Fruit fly (Drosophila melanogaster) Kc167 (cell line): ENCODE data around the gene CG32795.

Source experiments
- Myc ChIP-seq: fragments of >200 bp; optimal IDR thresholded peaks from 2 replicates; lab custom pipeline; 2017; ENCODE audit warnings: missing external identifiers
- Sin3A ChIP-seq: fragments of >200 bp; optimal IDR thresholded peaks from 2 replicates; lab custom pipeline; 2018; ENCODE audit warnings: missing external identifiers
- h ChIP-seq: fragments of >200 bp; optimal IDR thresholded peaks from 3 replicates; lab custom pipeline; 2018; ENCODE audit warnings: missing external identifiers
- insv ChIP-seq: fragments of >200 bp; optimal IDR thresholded peaks from 3 replicates; lab custom pipeline; 2018; ENCODE audit warnings: missing external identifiers
- psq ChIP-seq: fragments of >200 bp; optimal IDR thresholded peaks from 2 replicates; lab custom pipeline; 2017; ENCODE audit warnings: missing external identifiers
- ttk ChIP-seq: sonication (Bioruptor generic); optimal IDR thresholded peaks from 2 replicates; lab custom pipeline; 2017; ENCODE audit warnings: missing external identifiers

Gene CG32795

dm6 chrX:2790055-2790617 lies at the start of gene CG32795:
Gene CG32795, minus strand, starts transcription at chrX:2790567.
- no peak for TF ChIP-seq h (lab: Kevin White, UChicago)
- no peak for TF ChIP-seq psq
- no peak for TF ChIP-seq Sin3A (lab: Kevin White, UChicago)
- no peak for TF ChIP-seq insv (lab: Kevin White, UChicago)

DNA sequence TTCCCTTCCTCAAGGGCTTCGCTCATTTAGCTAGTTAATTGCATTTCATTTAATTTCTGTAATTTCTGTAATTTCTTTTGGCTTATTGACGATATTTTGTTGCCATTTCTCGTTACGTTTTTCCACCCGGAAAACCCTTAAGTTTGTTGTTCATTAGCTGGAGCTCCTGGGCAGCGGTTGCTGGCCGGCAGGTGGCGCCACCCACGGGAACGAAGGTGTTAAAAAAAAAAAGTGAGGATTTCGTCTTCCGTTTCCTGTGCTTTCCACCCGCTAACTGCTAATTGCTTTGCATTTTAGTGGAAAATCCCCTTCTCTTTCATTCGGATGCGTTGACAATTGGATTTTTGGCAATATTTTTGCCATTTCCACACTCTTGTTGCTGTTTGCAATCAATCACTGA lies 24.1 kb upstream of the CG32795 start:
- TF ChIP-seq Sin3A (lab: Kevin White, UChicago), result no peak
- TF ChIP-seq ttk (lab: Kevin White, UChicago), result no peak
- TF ChIP-seq Myc, result no peak
- no peak for TF ChIP-seq h (lab: Kevin White, UChicago)
- no peak for TF ChIP-seq insv (lab: Kevin White, UChicago)
- no peak for TF ChIP-seq psq

DNA sequence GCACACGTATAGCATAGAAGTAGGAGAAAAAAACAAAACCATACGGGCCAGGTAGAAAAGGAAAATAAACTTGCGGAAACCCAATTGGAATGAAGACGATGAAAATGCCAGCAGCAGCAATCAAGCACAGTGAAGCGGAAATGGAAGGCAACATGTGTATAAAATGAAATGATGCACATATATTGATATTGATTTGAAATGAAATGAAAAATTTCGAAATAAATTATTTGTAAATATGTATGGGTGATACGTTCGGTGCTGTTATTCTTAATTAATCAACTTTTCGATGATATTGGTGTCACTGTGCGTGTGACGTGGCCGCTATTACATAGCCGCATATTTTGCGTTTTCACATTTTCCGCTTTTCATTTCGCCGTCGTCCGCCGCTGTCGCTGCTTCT lies 22.7 kb upstream of the CG32795 start:
- TF ChIP-seq ttk (lab: Kevin White, UChicago) (no peak), h (lab: Kevin White, UChicago) (no peak), Myc (no peak), psq (no peak), Sin3A (lab: Kevin White, UChicago) (no peak), insv (lab: Kevin White, UChicago) (no peak)

DNA sequence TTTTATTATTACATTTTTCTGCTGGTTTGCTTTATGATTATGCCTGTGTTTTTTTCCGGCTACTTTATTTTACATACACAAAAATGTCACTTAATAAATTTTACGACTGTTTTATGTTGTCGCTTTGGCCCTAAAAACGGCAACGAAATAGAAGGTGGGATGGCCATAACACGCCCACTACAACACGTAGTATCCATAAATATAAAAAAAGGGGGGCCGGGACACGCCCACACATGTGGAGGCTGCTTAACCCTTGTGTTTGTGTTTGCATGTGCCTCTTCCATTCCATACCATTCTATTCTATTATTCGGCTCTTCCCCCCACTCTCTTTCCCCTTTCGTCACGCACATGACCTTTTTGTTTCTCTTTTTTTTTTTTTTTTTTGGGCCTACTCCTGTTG lies 21.3 kb upstream of the CG32795 start:
- no peak for TF ChIP-seq ttk (lab: Kevin White, UChicago)
- no peak for TF ChIP-seq Sin3A (lab: Kevin White, UChicago)
- TF ChIP-seq psq, result no peak
- TF ChIP-seq h (lab: Kevin White, UChicago), result no peak
- no peak for TF ChIP-seq Myc
- no peak for TF ChIP-seq insv (lab: Kevin White, UChicago)

DNA sequence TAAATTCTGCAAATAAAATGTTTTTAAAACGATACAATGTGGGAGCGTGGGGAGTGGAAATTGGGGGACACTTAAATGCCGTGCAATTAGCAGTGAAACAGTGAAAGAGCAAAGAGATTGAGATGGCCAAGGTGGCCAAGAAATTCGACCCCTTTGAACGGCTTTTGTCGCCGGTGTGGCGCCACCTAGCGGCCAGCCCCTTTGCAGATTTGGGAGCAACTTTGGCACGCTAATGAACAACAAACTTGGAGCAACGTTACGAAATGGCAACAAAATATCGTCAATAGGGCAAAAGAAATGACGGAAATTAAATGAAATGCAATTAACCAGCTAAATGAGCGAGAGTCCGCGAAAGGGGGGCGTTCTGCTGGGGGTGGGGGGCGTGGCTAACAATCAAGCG lies 20.7 kb upstream of the CG32795 start:
- TF ChIP-seq h (lab: Kevin White, UChicago), result no peak
- TF ChIP-seq psq, result no peak
- TF ChIP-seq ttk (lab: Kevin White, UChicago), result no peak
- no peak for TF ChIP-seq insv (lab: Kevin White, UChicago)
- no peak for TF ChIP-seq Sin3A (lab: Kevin White, UChicago)
- no peak for TF ChIP-seq Myc

DNA sequence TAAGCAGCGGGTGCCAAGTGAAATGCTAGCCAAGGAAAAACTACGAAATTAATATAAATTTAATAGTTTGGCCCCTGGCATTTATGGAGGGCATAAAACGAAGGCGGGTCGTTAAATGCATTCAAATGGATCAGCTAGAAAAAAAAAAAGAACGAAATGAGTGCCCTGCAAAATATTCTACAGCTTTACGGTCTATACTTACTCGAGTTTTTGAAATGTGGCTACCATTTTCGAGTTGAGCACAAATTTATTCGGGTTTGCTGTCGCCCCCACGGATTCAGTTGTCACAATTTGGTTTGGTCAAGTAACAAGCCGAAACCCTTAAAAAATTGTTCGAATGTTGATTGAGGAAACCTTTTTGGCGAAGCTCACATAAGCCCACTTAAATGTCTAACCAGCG lies 19.2 kb upstream of the CG32795 start, which contains the start of gene CG12498:
Gene CG12498 (plus strand): TSS at position 301 of the 400 bp plus-strand sequence.
- TF ChIP-seq insv (lab: Kevin White, UChicago), result no peak
- TF ChIP-seq Sin3A (lab: Kevin White, UChicago), result no peak
- no peak for TF ChIP-seq psq
- no peak for TF ChIP-seq Myc
- TF ChIP-seq ttk (lab: Kevin White, UChicago), result no peak
- TF ChIP-seq h (lab: Kevin White, UChicago), result no peak

DNA sequence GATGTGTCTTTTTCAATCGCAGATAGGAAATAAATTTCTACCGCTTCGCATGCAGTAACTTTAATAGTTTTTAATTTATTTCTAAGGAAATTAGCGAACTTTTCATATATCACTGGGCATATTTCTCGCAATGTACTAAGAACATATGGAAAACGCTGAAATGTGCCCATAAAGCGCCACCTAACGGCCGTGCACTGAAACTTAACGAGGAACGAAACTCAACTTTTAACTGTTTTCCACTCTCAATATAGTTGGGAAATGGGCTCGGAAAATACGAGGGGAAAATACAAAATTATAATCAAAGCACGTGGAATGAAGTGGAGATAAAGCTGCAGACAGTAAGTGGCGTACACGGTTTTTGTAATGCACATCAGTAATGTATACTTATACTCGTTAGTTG lies 13.4 kb upstream of the CG32795 start:
- TF ChIP-seq Myc, result no peak

DNA sequence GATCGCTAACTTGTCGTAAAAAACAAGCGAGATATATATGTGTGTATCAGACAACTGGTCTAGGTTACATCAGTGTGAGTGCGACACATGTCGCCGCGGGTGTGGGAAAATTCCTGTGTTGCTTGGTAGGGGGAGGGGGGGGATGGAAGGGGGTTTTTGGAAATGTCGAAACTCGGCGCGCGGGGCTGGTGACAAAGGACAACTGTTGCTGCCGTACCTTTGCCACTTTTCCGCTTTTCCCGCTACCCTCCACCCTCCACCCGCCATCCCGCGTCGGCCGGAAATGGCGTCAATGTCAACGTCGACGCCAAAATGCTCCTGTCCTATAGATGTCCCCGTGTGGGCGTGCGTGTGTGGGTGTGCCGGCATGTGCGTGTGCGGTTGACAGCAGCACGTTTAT lies 12.6 kb upstream of the CG32795 start:
- TF ChIP-seq insv (lab: Kevin White, UChicago), result no peak
- TF ChIP-seq h (lab: Kevin White, UChicago), result no peak
- TF ChIP-seq Sin3A (lab: Kevin White, UChicago), result no peak
- TF ChIP-seq Myc, result no peak
- TF ChIP-seq psq, result no peak
- TF ChIP-seq ttk (lab: Kevin White, UChicago), result no peak

dm6 chrX:2796345-2797256 lies 6.2 kb upstream of the CG32795 start, which contains the start of gene w:
Gene w, minus strand, starts transcription at chrX:2796466.
- TF ChIP-seq Sin3A (lab: Kevin White, UChicago) (no peak), psq (no peak), ttk (lab: Kevin White, UChicago) (no peak), insv (lab: Kevin White, UChicago) (no peak), Myc (no peak), h (lab: Kevin White, UChicago) (no peak)

- TF ChIP-seq Myc (no peak), Sin3A (lab: Kevin White, UChicago) (no peak), ttk (lab: Kevin White, UChicago) (no peak), insv (lab: Kevin White, UChicago) (no peak), psq (no peak), h (lab: Kevin White, UChicago) (no peak)
Observed at dm6 chrX:2794876-2795275, 4.5 kb upstream of the CG32795 start.

dm6 chrX:2791898-2792297 lies 1.5 kb upstream of the CG32795 start:
- TF ChIP-seq h (lab: Kevin White, UChicago), result no peak
- TF ChIP-seq Sin3A (lab: Kevin White, UChicago), result no peak
- no peak for TF ChIP-seq insv (lab: Kevin White, UChicago)
- TF ChIP-seq psq, result no peak
- TF ChIP-seq Myc, result no peak
- no peak for TF ChIP-seq ttk (lab: Kevin White, UChicago)

DNA sequence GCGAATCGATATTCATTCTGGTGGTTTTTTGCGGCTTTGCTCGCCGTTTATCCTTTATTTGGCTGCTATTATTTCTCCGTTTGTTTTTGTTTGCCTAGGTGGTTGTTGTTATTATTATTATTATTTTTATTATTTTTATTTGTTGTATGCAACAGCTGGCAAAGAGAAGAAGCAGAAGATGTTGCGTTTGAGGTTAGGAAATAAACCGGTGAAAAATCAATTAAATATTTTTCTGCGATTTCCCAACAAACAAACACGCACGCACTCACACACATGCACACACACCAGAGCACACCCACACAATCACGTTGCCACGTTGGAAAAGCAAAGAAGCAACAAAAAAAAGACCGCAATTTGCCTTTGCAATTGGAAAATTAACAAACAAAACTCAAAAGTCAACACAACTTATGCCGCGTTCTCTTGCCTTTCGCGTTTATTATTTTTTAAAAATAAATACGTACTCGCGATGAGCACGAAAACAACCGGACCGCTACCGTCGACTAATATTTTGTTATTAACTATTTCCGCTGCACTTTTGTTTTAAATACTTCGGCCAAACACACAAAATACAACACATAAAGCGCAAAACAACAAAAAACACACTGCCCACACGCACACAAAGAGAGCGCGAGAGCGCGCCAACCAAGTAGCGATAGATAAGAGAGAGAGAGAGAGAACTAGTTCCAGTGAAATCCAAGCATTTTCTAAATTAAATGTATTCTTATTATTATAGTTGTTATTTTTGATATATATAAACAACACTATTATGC lies 897 bp downstream of the CG32795 start:
- no peak for TF ChIP-seq psq
- no peak for TF ChIP-seq Sin3A (lab: Kevin White, UChicago)
- no peak for TF ChIP-seq h (lab: Kevin White, UChicago)
- no peak for TF ChIP-seq Myc
- no peak for TF ChIP-seq insv (lab: Kevin White, UChicago)
- no peak for TF ChIP-seq ttk (lab: Kevin White, UChicago)
